Worm (Caenorhabditis elegans): ENCODE results near the gene ham-2.

ce11 chrX:4548929-4549328 is 5.6 kb upstream of the ham-2 start:
- TF ChIP-seq lsy-2 (tag; optimal IDR thresholded peaks at IDR 0.05) (no peak), unc-62 (GFP tag; optimal IDR thresholded peaks at IDR 0.05) (no peak), elt-3 (tag; optimal IDR thresholded peaks at IDR 0.05) (no peak)

Data from whole organism, mixed stage, embryonic.